Worm (Caenorhabditis elegans): ENCODE results near the gene srz-37.

ce11 chrIV:3501981-3502736 lies 20.5 kb upstream of the srz-37 start:
- TF ChIP-seq B0019.2 (GFP tag; conservative IDR thresholded peaks at IDR 0.05) (no peak), sdz-38 (tag; optimal IDR thresholded peaks at IDR 0.05) (no peak), ztf-6 (GFP tag; IDR thresholded peaks at IDR 0.05) (no peak), snpc-4 (GFP tag; optimal IDR thresholded peaks at IDR 0.05) (no peak), snpc-4 (tag; optimal IDR thresholded peaks at IDR 0.05) (no peak), lag-1 (GFP tag; IDR thresholded peaks at IDR 0.05) (no peak)
